Worm (Caenorhabditis elegans) whole organism, L2 larva: ENCODE data around the gene rml-4.

ENCODE experiments used
- C34F6.9 ChIP-seq: fragments of 150-350 bp; optimal IDR thresholded peaks from 2 replicates; lab custom pipeline; 2014; ENCODE audit warnings: missing biosample characterization, missing genetic modification characterization
- F13H6.1 ChIP-seq: sonication (generic microtip); optimal IDR thresholded peaks from 2 replicates; lab custom pipeline; 2016; ENCODE audit warnings: missing genetic modification characterization, missing compliant biosample characterization
- R02D3.7 ChIP-seq: fragments of 150-350 bp; optimal IDR thresholded peaks from 2 replicates; lab custom pipeline; 2014; ENCODE audit warnings: missing biosample characterization, missing genetic modification characterization
- aly-2 ChIP-seq: fragments of 150-350 bp; optimal IDR thresholded peaks from 2 replicates; lab custom pipeline; 2014; ENCODE audit warnings: missing biosample characterization, missing genetic modification characterization
- ama-1 ChIP-seq: fragments of 150-350 bp; optimal IDR thresholded peaks from 2 replicates; lab custom pipeline; 2018; ENCODE audit warnings: inconsistent platforms
- blmp-1 ChIP-seq: sonication (generic microtip); optimal IDR thresholded peaks from 2 replicates; lab custom pipeline; 2017; ENCODE audit warnings: missing genetic modification characterization, mild to moderate bottlenecking, missing compliant biosample characterization, antibody characterized with exemption, moderate library complexity; ENCODE audit not compliant: insufficient read depth
- ceh-16 ChIP-seq: fragments of 150-350 bp; optimal IDR thresholded peaks from 2 replicates; lab custom pipeline; 2014; ENCODE audit warnings: missing biosample characterization, missing genetic modification characterization
- ceh-82 ChIP-seq: fragments of 150-350 bp; optimal IDR thresholded peaks from 2 replicates; lab custom pipeline; 2014; ENCODE audit warnings: missing biosample characterization, missing genetic modification characterization
- crh-2 ChIP-seq: sonication (generic microtip); optimal IDR thresholded peaks from 2 replicates; lab custom pipeline; 2017; ENCODE audit warnings: missing biosample characterization, missing genetic modification characterization
- dmd-4 ChIP-seq: sonication (generic microtip); optimal IDR thresholded peaks from 2 replicates; lab custom pipeline; 2017; ENCODE audit warnings: missing biosample characterization, missing genetic modification characterization
- egl-27 ChIP-seq: sonication (generic microtip); optimal IDR thresholded peaks from 3 replicates; lab custom pipeline; 2017; ENCODE audit warnings: missing biosample characterization, missing genetic modification reagents, missing genetic modification characterization
- elt-3 ChIP-seq: sonication (generic microtip); optimal IDR thresholded peaks from 2 replicates; lab custom pipeline; 2017; ENCODE audit warnings: missing biosample characterization, missing genetic modification characterization
- fos-1 ChIP-seq: fragments of 150-350 bp; optimal IDR thresholded peaks from 2 replicates; lab custom pipeline; 2014; ENCODE audit warnings: missing biosample characterization, missing genetic modification characterization
- lin-11 ChIP-seq: fragments of 150-350 bp; sonication (generic microtip); optimal IDR thresholded peaks from 2 replicates; lab custom pipeline; 2014; ENCODE audit warnings: missing biosample characterization, missing genetic modification characterization, inconsistent platforms, mixed read lengths
- lin-13 ChIP-seq: fragments of 150-350 bp; optimal IDR thresholded peaks from 2 replicates; lab custom pipeline; 2014; ENCODE audit warnings: missing biosample characterization, missing genetic modification reagents, missing genetic modification characterization
- lin-39 ChIP-seq: fragments of 150-350 bp; optimal IDR thresholded peaks from 2 replicates; lab custom pipeline; 2014; ENCODE audit warnings: missing biosample characterization, missing genetic modification reagents, missing genetic modification characterization
- lsy-2 ChIP-seq, 2 experiments: fragments of 150-350 bp in 1 of 2; sonication (generic microtip) in 1 of 2; optimal IDR thresholded peaks; 2 replicates each; lab custom pipeline; 2014 to 2017; ENCODE audit warnings: missing biosample characterization in 2 of 2, missing genetic modification characterization in 2 of 2
- mab-5 ChIP-seq: fragments of 150-350 bp; optimal IDR thresholded peaks from 2 replicates; lab custom pipeline; 2014; ENCODE audit warnings: missing biosample characterization, missing genetic modification characterization
- mbf-1 ChIP-seq: sonication (generic microtip); optimal IDR thresholded peaks from 2 replicates; lab custom pipeline; 2017; ENCODE audit warnings: missing biosample characterization, missing genetic modification characterization
- mdl-1 ChIP-seq, 2 experiments: fragments of 150-350 bp in 1 of 2; sonication (generic microtip) in 1 of 2; optimal IDR thresholded peaks; 2 replicates each; lab custom pipeline; 2017; ENCODE audit warnings: missing biosample characterization in 2 of 2, missing genetic modification characterization in 2 of 2
- nhr-10 ChIP-seq: sonication (generic microtip); optimal IDR thresholded peaks from 2 replicates; lab custom pipeline; 2017; ENCODE audit warnings: missing biosample characterization, missing genetic modification characterization
- nhr-12 ChIP-seq: fragments of 150-350 bp; optimal IDR thresholded peaks from 2 replicates; lab custom pipeline; 2014; ENCODE audit warnings: missing biosample characterization, missing genetic modification characterization
- nhr-129 ChIP-seq: fragments of 150-350 bp; optimal IDR thresholded peaks from 2 replicates; lab custom pipeline; 2014; ENCODE audit warnings: missing biosample characterization, missing genetic modification characterization
- nhr-23 ChIP-seq: fragments of 150-350 bp; optimal IDR thresholded peaks from 2 replicates; lab custom pipeline; 2014; ENCODE audit warnings: missing biosample characterization, missing genetic modification reagents, missing genetic modification characterization
- nhr-25 ChIP-seq: fragments of 150-350 bp; sonication (generic microtip); optimal IDR thresholded peaks from 3 replicates; lab custom pipeline; 2014; ENCODE audit warnings: missing biosample characterization, missing genetic modification characterization
- nhr-6 ChIP-seq: fragments of 150-350 bp; optimal IDR thresholded peaks from 2 replicates; lab custom pipeline; 2014; ENCODE audit warnings: missing biosample characterization, missing genetic modification characterization
- nhr-77 ChIP-seq: fragments of 150-350 bp; optimal IDR thresholded peaks from 2 replicates; lab custom pipeline; 2014; ENCODE audit warnings: missing biosample characterization, missing genetic modification characterization
- sem-4 ChIP-seq: fragments of 150-350 bp; optimal IDR thresholded peaks from 2 replicates; lab custom pipeline; 2014; ENCODE audit warnings: missing biosample characterization, missing genetic modification reagents, missing genetic modification characterization
- skn-1 ChIP-seq: sonication (generic microtip); optimal IDR thresholded peaks from 2 replicates; lab custom pipeline; 2017; ENCODE audit warnings: missing biosample characterization, missing genetic modification characterization
- sma-3 ChIP-seq: sonication (generic microtip); optimal IDR thresholded peaks from 2 replicates; lab custom pipeline; 2016; ENCODE audit warnings: missing genetic modification reagents, missing genetic modification characterization, missing compliant biosample characterization
- sma-9 ChIP-seq, 2 experiments: fragments of 150-350 bp in 1 of 2; sonication (generic microtip) in 1 of 2; optimal IDR thresholded peaks; 2 replicates each; lab custom pipeline; 2014 to 2016; ENCODE audit warnings: missing genetic modification characterization in 2 of 2, mild to moderate bottlenecking in 1 of 2, missing biosample characterization in 1 of 2, missing compliant biosample characterization in 1 of 2, missing genetic modification reagents in 1 of 2, moderate library complexity in 1 of 2
- unc-55 ChIP-seq: fragments of 150-350 bp; sonication (generic microtip); optimal IDR thresholded peaks from 3 replicates; lab custom pipeline; 2014; ENCODE audit warnings: missing biosample characterization, missing genetic modification reagents, missing genetic modification characterization
- zag-1 ChIP-seq: fragments of 150-350 bp; optimal IDR thresholded peaks from 2 replicates; lab custom pipeline; 2014; ENCODE audit warnings: missing biosample characterization, missing genetic modification characterization
- ztf-1 ChIP-seq: fragments of 200-800 bp; sonication (Bioruptor generic); conservative IDR thresholded peaks from 2 replicates; pipeline ENCODE4 v1.3.6; 2022; ENCODE audit warnings: missing genetic modification characterization, missing compliant biosample characterization
- ztf-4 ChIP-seq: fragments of 150-350 bp; optimal IDR thresholded peaks from 2 replicates; lab custom pipeline; 2014; ENCODE audit warnings: missing biosample characterization, missing genetic modification characterization

rml-4 gene

ce11 chrII:4286921-4287320 is 8.0 kb upstream of the rml-4 start:
- TF ChIP-seq elt-3 (tag; lab: Kevin White, UChicago) (no peak), mbf-1 (tag; lab: Kevin White, UChicago) (no peak), blmp-1 (tag; lab: Kevin White, UChicago) (no peak), egl-27 (tag; lab: Kevin White, UChicago) (no peak), aly-2 (tag; lab: Kevin White, UChicago) (no peak), lin-11 (tag; lab: Kevin White, UChicago) (no peak), mab-5 (tag; lab: Kevin White, UChicago) (no peak), skn-1 (tag; lab: Kevin White, UChicago) (no peak), dmd-4 (no peak), nhr-25 (no peak), sma-9 (GFP tag; optimal IDR thresholded peaks at IDR 0.05; lab: Kevin White, UChicago) (no peak), sma-9 (tag; optimal IDR thresholded peaks at IDR 0.05; lab: Kevin White, UChicago) (no peak), nhr-129 (tag; lab: Kevin White, UChicago) (no peak), lsy-2 (tag; optimal IDR thresholded peaks at IDR 0.05; lab: Kevin White, UChicago) (no peak), zag-1 (no peak), nhr-12 (no peak), unc-55 (no peak), sma-3 (GFP tag; lab: Kevin White, UChicago) (no peak), nhr-77 (tag; lab: Kevin White, UChicago) (no peak), nhr-10 (tag; lab: Kevin White, UChicago) (no peak)
- TF ChIP-seq, all 48 proteins: peak for 0

- TF ChIP-seq sma-9 (GFP tag; optimal IDR thresholded peaks at IDR 0.05; lab: Kevin White, UChicago) (no peak), sma-9 (tag; optimal IDR thresholded peaks at IDR 0.05; lab: Kevin White, UChicago) (no peak)
Measured at ce11 chrII:4288111-4288510, 6.8 kb upstream of the rml-4 start, which contains the start of gene C01F1.6. Gene C01F1.6 (minus strand): TSS chrII:4288211.

ce11 chrII:4288572-4288971 is 6.3 kb upstream of the rml-4 start:
- TF ChIP-seq elt-3 (tag; lab: Kevin White, UChicago): no peak
- TF ChIP-seq C34F6.9 (tag; lab: Kevin White, UChicago): peak; percentile 15
- TF ChIP-seq ceh-16: no peak
- TF ChIP-seq fos-1: peak; percentile 43
- no peak for TF ChIP-seq sma-9 (GFP tag; optimal IDR thresholded peaks at IDR 0.05; lab: Kevin White, UChicago)
- no peak for TF ChIP-seq sma-9 (tag; optimal IDR thresholded peaks at IDR 0.05; lab: Kevin White, UChicago)

- TF ChIP-seq lin-39 (tag; lab: Kevin White, UChicago): no peak
- no peak for TF ChIP-seq egl-27 (tag; lab: Kevin White, UChicago)
- no peak for TF ChIP-seq nhr-23 (tag; lab: Kevin White, UChicago)
- TF ChIP-seq nhr-10 (tag; lab: Kevin White, UChicago): no peak
- no peak for TF ChIP-seq lsy-2 (tag; optimal IDR thresholded peaks at IDR 0.05; lab: Kevin White, UChicago)
- TF ChIP-seq mab-5 (tag; lab: Kevin White, UChicago): no peak
- no peak for TF ChIP-seq nhr-12
- TF ChIP-seq nhr-129 (tag; lab: Kevin White, UChicago): no peak
- no peak for TF ChIP-seq aly-2 (tag; lab: Kevin White, UChicago)
- no peak for TF ChIP-seq ceh-82 (tag; lab: Kevin White, UChicago)
- TF ChIP-seq mdl-1 (tag; optimal IDR thresholded peaks at IDR 0.05; lab: Kevin White, UChicago): no peak
- TF ChIP-seq elt-3 (tag; lab: Kevin White, UChicago): no peak
- TF ChIP-seq R02D3.7 (tag; lab: Kevin White, UChicago): no peak
- TF ChIP-seq sem-4 (tag; lab: Kevin White, UChicago): no peak
- no peak for TF ChIP-seq nhr-25
- no peak for TF ChIP-seq mbf-1 (tag; lab: Kevin White, UChicago)
- TF ChIP-seq ztf-4 (tag; lab: Kevin White, UChicago): no peak
- TF ChIP-seq ztf-1 (GFP tag; lab: Robert Waterston, UW): no peak
- no peak for TF ChIP-seq F13H6.1 (tag; lab: Kevin White, UChicago)
Measured at ce11 chrII:4291799-4292198, 3.1 kb upstream of the rml-4 start.

ce11 chrII:4293027-4293522 is 1.8 kb upstream of the rml-4 start:
- TF ChIP-seq lin-39 (tag; lab: Kevin White, UChicago): no peak
- TF ChIP-seq lin-13 (GFP tag; lab: Kevin White, UChicago): no peak
- no peak for TF ChIP-seq ama-1 (lab: Kevin White, UChicago)
- no peak for TF ChIP-seq nhr-23 (tag; lab: Kevin White, UChicago)
- no peak for TF ChIP-seq aly-2 (tag; lab: Kevin White, UChicago)
- TF ChIP-seq nhr-6 (tag; lab: Kevin White, UChicago): no peak
- no peak for TF ChIP-seq crh-2 (tag; lab: Kevin White, UChicago)
- no peak for TF ChIP-seq ztf-1 (GFP tag; lab: Robert Waterston, UW)
- no peak for TF ChIP-seq lin-11 (tag; lab: Kevin White, UChicago)
- no peak for TF ChIP-seq mab-5 (tag; lab: Kevin White, UChicago)
